Worm (Caenorhabditis elegans) whole organism, L2 larva: Measurements from ENCODE around the gene asna-1.

Source experiments
- ZK546.5 ChIP-seq: sonication (generic microtip); optimal IDR thresholded peaks from 2 replicates; lab custom pipeline; 2017; ENCODE audit warnings: missing biosample characterization, missing genetic modification characterization
- ama-1 ChIP-seq: fragments of 150-350 bp; optimal IDR thresholded peaks from 2 replicates; lab custom pipeline; 2018; ENCODE audit warnings: inconsistent platforms
- lin-13 ChIP-seq: fragments of 150-350 bp; optimal IDR thresholded peaks from 2 replicates; lab custom pipeline; 2014; ENCODE audit warnings: missing biosample characterization, missing genetic modification reagents, missing genetic modification characterization
- lin-39 ChIP-seq: fragments of 150-350 bp; optimal IDR thresholded peaks from 2 replicates; lab custom pipeline; 2014; ENCODE audit warnings: missing biosample characterization, missing genetic modification reagents, missing genetic modification characterization
- sem-4 ChIP-seq: fragments of 150-350 bp; optimal IDR thresholded peaks from 2 replicates; lab custom pipeline; 2014; ENCODE audit warnings: missing biosample characterization, missing genetic modification reagents, missing genetic modification characterization
- unc-55 ChIP-seq: fragments of 150-350 bp; sonication (generic microtip); optimal IDR thresholded peaks from 3 replicates; lab custom pipeline; 2014; ENCODE audit warnings: missing biosample characterization, missing genetic modification reagents, missing genetic modification characterization
- ztf-11 ChIP-seq: sonication (generic microtip); optimal IDR thresholded peaks from 2 replicates; lab custom pipeline; 2017; ENCODE audit warnings: missing biosample characterization, missing genetic modification characterization

DNA sequence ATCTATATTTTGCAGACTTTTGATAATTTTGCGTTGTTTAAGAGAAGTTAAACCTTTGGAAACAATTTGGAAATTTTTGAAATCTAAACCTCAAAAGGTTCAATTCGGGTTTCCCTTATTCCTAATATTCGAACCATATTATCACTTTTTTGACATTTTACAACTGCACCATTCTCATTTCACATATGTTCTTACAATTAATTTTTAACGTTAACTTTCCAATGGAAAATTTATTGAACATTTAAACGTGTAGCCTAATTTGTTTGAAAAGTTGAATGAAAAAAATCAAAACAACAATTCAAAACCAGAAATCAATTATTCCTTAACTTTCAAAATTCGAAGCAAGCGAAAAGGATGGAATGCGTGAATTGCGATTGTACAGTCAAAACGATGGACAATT, 29.1 kb downstream of the asna-1 start, which contains the start of gene ZK637.12:
- TF ChIP-seq ztf-11 (tag; lab: Kevin White, UChicago) (no peak), ZK546.5 (tag; lab: Kevin White, UChicago) (no peak), ama-1 (no peak), sem-4 (tag; lab: Kevin White, UChicago) (no peak), lin-13 (no peak), lin-39 (tag; lab: Kevin White, UChicago) (no peak), unc-55 (GFP tag; lab: Kevin White, UChicago) (no peak)
